Worm (Caenorhabditis elegans): ENCODE results near the gene set-9.

The set-9 gene

DNA sequence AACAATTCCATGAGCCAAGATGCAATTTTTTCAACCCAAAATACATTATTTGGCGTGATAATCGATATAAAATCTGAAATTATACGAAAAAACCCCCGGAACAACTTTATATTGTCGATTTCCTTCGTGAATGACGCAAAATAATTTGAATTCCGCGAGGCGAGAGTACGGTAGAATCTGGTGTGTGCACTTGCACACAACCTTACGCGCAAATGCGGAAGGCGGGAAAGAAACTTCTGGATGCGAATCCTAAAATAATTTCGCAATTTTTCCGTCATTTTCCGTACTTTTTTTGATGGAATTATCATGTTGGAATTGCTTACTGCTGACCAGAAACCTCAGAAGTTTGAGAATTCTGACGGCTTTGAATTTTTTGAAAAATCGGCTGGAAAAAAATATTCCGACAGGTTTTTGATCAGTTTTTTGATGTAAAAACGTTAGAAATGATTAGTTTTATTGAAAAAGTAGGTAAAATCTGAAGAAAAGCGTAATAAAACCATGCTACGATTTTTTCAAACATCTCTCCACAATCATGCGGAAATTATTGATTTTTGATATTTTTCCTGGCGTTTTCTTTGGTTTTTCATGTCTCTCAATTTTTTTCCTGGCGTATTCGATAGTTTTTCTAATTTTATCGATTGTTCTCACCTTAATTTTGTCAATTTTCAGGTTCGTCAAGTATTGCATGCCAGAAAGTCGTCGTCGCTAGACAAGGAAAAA, at the start of gene set-9:
Gene set-9 (plus strand): TSS at position 670 of the 720 bp plus-strand sequence.
- no peak for TF ChIP-seq nhr-129 (tag; optimal IDR thresholded peaks at IDR 0.05)

DNA sequence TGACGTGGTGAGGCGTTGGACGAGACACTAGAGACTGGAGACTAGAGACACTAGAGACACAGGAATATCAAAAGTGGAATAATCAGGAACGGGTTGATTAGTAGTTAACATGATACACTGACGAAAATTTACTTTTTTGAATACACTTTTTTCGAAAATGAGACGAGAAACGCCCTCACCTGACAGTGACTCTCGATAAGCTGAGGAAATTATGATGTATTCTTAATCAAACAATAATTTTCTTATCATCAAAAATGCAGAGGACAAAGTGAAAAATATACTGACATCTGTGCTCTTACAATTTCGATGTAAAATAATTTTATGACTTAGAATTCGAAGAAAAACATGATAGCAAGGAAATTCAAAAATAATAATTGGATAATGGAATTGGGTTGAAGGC, 48.3 kb upstream of the set-9 start:
- TF ChIP-seq fos-1 (tag; optimal IDR thresholded peaks at IDR 0.05) (peak; percentile 78), ama-1 (optimal IDR thresholded peaks at IDR 0.05) (no peak)

DNA sequence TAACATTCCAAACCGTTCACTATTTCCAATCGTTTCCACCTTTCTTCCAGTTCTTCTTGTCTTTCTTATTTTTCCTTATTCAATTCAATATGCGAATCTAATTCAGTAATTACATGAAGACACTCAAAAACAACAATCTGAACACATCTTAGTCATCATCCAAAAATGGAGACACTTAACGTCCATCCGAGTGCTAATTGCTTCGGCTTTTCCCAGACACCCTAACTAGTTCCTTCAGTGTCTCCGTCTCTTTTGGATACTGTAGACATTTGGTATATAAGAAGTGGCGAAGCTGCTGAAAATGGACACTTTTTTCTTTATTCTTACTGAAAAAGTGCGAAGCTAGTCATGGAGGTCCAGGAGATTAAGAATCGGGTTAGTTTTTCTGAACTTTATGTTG, 44.7 kb upstream of the set-9 start, which contains the start of gene col-33:
Gene col-33 (plus strand): TSS at position 301 of the 400 bp plus-strand sequence.
- TF ChIP-seq mdl-1 (tag; optimal IDR thresholded peaks at IDR 0.05) (no peak), skn-1 (tag; optimal IDR thresholded peaks at IDR 0.05) (no peak), alr-1 (tag; optimal IDR thresholded peaks at IDR 0.05) (no peak), nhr-237 (tag; optimal IDR thresholded peaks at IDR 0.05) (no peak), lin-11 (tag; optimal IDR thresholded peaks at IDR 0.05) (no peak), nhr-25 (tag; optimal IDR thresholded peaks at IDR 0.05) (no peak), sma-3 (GFP tag; optimal IDR thresholded peaks at IDR 0.05) (no peak), unc-39 (tag; optimal IDR thresholded peaks at IDR 0.05) (no peak), egl-27 (tag; optimal IDR thresholded peaks at IDR 0.05) (no peak), unc-62 (GFP tag; optimal IDR thresholded peaks at IDR 0.05) (no peak), blmp-1 (tag; optimal IDR thresholded peaks at IDR 0.05; ENCODE audit: insufficient read depth) (no peak), gmeb-1 (tag; optimal IDR thresholded peaks at IDR 0.05) (no peak), nhr-6 (tag; optimal IDR thresholded peaks at IDR 0.05) (no peak), ceh-82 (tag; optimal IDR thresholded peaks at IDR 0.05) (no peak), ztf-1 (GFP tag; conservative IDR thresholded peaks at IDR 0.05) (no peak), ztf-11 (tag; optimal IDR thresholded peaks at IDR 0.05) (no peak), unc-55 (GFP tag; optimal IDR thresholded peaks at IDR 0.05) (no peak), ama-1 (optimal IDR thresholded peaks at IDR 0.05) (no peak), mab-5 (tag; optimal IDR thresholded peaks at IDR 0.05) (no peak), sma-9 (GFP tag; optimal IDR thresholded peaks at IDR 0.05) (no peak), sma-9 (tag; optimal IDR thresholded peaks at IDR 0.05) (no peak)

DNA sequence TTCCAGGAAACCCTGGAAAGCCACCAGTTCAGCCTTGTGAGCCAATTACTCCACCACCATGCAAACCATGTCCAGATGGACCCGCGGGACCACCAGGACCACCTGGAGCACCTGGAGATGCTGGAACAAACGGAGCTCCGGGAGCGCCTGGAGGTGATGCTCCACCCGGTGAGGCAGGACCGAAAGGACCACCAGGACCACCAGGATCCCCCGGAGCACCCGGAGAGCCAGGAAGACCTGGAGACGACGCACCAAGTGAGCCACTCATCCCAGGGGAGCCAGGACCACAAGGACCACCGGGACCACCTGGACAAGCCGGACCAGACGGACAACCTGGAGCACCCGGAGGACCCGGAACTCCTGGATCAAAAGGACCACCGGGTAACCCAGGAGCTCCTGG, 43.0 kb upstream of the set-9 start:
- TF ChIP-seq skn-1 (tag; optimal IDR thresholded peaks at IDR 0.05) (no peak), ztf-11 (tag; optimal IDR thresholded peaks at IDR 0.05) (no peak), nhr-6 (tag; optimal IDR thresholded peaks at IDR 0.05) (no peak), C34F6.9 (tag; optimal IDR thresholded peaks at IDR 0.05) (no peak), sma-9 (GFP tag; optimal IDR thresholded peaks at IDR 0.05) (no peak), sma-9 (tag; optimal IDR thresholded peaks at IDR 0.05) (no peak), elt-3 (tag; optimal IDR thresholded peaks at IDR 0.05) (no peak), ztf-1 (GFP tag; conservative IDR thresholded peaks at IDR 0.05) (no peak), lin-11 (tag; optimal IDR thresholded peaks at IDR 0.05) (no peak), peb-1 (tag; optimal IDR thresholded peaks at IDR 0.05) (no peak)

DNA sequence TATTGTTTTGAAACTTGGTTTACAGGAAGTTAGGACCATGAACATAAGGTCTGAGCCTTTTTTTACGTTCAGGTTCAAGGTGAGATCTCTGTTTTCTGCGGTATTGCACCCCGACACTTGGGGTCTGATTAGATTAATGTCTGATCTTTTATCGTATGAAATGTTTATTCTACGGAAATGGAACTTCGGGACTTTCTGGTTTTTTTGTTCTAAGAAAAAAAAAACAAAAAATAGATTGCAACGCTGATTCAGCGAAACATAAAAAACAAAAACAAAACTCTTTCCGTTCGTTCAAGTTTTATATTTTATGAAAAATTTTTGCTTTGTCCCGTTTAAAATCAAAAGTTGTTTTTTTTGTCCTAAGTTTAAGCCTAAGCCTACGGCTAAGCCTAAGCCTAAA, 42.5 kb upstream of the set-9 start, which contains the start of gene F36A4.5:
Gene F36A4.5 (plus strand): TSS at position 301 of the 400 bp plus-strand sequence.
- TF ChIP-seq C34F6.9 (tag; optimal IDR thresholded peaks at IDR 0.05) (no peak), ztf-1 (GFP tag; conservative IDR thresholded peaks at IDR 0.05) (no peak), sma-3 (GFP tag; optimal IDR thresholded peaks at IDR 0.05) (no peak), nhr-23 (tag; optimal IDR thresholded peaks at IDR 0.05) (no peak), nhr-25 (tag; optimal IDR thresholded peaks at IDR 0.05) (no peak), aly-2 (tag; optimal IDR thresholded peaks at IDR 0.05) (no peak), ztf-4 (tag; optimal IDR thresholded peaks at IDR 0.05) (no peak), ceh-82 (tag; optimal IDR thresholded peaks at IDR 0.05) (no peak), mdl-1 (tag; optimal IDR thresholded peaks at IDR 0.05) (no peak), peb-1 (tag; optimal IDR thresholded peaks at IDR 0.05) (no peak), unc-62 (GFP tag; optimal IDR thresholded peaks at IDR 0.05) (no peak), nhr-11 (tag; optimal IDR thresholded peaks at IDR 0.05) (no peak), lin-13 (GFP tag; optimal IDR thresholded peaks at IDR 0.05) (no peak), lin-11 (tag; optimal IDR thresholded peaks at IDR 0.05) (no peak)

DNA sequence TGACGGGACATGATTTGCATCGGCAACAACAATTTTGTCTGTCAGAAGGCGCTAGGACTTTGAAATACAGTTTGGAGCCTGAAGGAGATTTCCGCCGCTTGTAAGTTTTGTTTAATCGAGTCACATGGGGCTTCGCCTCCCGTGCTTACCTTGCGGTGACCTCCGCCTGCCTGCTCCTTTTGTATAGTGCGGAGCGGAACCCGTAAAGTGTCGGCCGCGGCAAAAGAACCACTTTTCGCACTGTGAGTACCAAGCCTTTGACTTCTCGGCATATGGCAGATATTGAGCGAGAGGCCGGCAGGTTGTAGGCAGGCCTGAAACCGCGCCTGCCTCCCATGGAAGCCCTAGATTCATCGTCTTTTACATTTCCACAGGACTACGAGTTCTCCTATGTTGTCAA, 41.7 kb upstream of the set-9 start:
- TF ChIP-seq nhr-237 (tag; optimal IDR thresholded peaks at IDR 0.05) (no peak), nhr-10 (tag; optimal IDR thresholded peaks at IDR 0.05) (no peak), blmp-1 (tag; optimal IDR thresholded peaks at IDR 0.05; ENCODE audit: insufficient read depth) (no peak), lin-13 (GFP tag; optimal IDR thresholded peaks at IDR 0.05) (no peak), nhr-25 (tag; optimal IDR thresholded peaks at IDR 0.05) (no peak)

All from whole organism, L2 larva.